Fruit fly (Drosophila melanogaster) whole organism, prepupa: ENCODE data around the gene CG14566.

ENCODE experiments used
- CG6854 ChIP-seq: fragments of 200-800 bp; sonication (Bioruptor generic); optimal IDR thresholded peaks from 2 replicates; lab custom pipeline; 2017; ENCODE audit warnings: missing biosample characterization, mild to moderate bottlenecking, missing genetic modification characterization
- Ets21C ChIP-seq: fragments of 200-800 bp; sonication (Bioruptor generic); optimal IDR thresholded peaks from 3 replicates; lab custom pipeline; 2016; ENCODE audit warnings: missing biosample characterization, missing genetic modification characterization
- dac ChIP-seq: fragments of 200-800 bp; sonication (Bioruptor generic); optimal IDR thresholded peaks from 2 replicates; lab custom pipeline; 2017; ENCODE audit warnings: missing biosample characterization, mild to moderate bottlenecking, missing genetic modification characterization
- net ChIP-seq: fragments of 200-800 bp; sonication (Bioruptor generic); optimal IDR thresholded peaks from 3 replicates; lab custom pipeline; 2016; ENCODE audit warnings: missing biosample characterization, missing genetic modification characterization
- ss ChIP-seq, 2 experiments: fragments of 200-800 bp; sonication (Bioruptor generic); optimal IDR thresholded peaks; 2 replicates in 1 of 2; 3 replicates in 1 of 2; lab custom pipeline; 2017 to 2018; ENCODE audit warnings: mild to moderate bottlenecking in 2 of 2, missing biosample characterization in 2 of 2, missing genetic modification characterization in 2 of 2, moderate library complexity in 1 of 2

DNA sequence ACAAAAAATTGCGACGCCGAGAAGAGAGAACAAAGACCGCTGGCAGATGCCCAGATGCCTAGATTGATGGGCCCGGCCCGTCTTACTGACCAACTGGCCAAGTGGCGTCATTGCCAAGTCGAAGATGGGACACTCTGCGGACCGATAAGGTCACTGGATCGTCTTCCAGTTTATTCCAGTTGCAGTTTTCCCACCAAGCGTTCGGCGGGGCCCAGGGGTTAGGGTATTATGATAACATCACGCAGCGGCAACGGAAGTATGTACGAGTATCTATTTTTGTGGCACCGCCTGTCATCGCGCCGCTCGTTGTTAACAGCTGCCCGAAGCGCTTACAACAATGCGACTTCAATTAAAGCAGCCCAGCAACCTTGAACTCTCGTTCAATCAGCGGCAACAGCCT lies 40.1 kb downstream of the CG14566 start:
- no peak for TF ChIP-seq ss (GFP tag; optimal IDR thresholded peaks at IDR 0.05; lab: Kevin White, UChicago)
- TF ChIP-seq CG6854 = no peak
- no peak for TF ChIP-seq Ets21C (GFP tag; lab: Kevin White, UChicago)
- no peak for TF ChIP-seq dac
- TF ChIP-seq net (GFP tag; lab: Kevin White, UChicago) = no peak
